Worm (Caenorhabditis elegans) whole organism, young adult: Measurements from ENCODE around the gene K02D10.4.

ENCODE experiments used
- B0035.1 ChIP-seq: sonication (generic microtip); optimal IDR thresholded peaks from 2 replicates; lab custom pipeline; 2016; ENCODE audit warnings: missing genetic modification characterization, mild to moderate bottlenecking, missing compliant biosample characterization, missing genotype, missing genetic modification reagents
- B0261.1 ChIP-seq: sonication (generic microtip); optimal IDR thresholded peaks from 2 replicates; lab custom pipeline; 2016; ENCODE audit warnings: mild to moderate bottlenecking, missing genetic modification characterization, moderate library complexity, missing compliant biosample characterization
- C06A6.2 ChIP-seq: fragments of 200-800 bp; sonication (Bioruptor generic); conservative IDR thresholded peaks from 2 replicates; pipeline ENCODE4 v1.3.6; 2022; ENCODE audit warnings: missing genetic modification characterization, missing compliant biosample characterization
- F10E7.11 ChIP-seq: sonication (generic microtip); optimal IDR thresholded peaks from 2 replicates; lab custom pipeline; 2017; ENCODE audit warnings: mild to moderate bottlenecking, missing genetic modification characterization, moderate library complexity, missing compliant biosample characterization
- F52B5.7 ChIP-seq: sonication (generic microtip); optimal IDR thresholded peaks from 2 replicates; lab custom pipeline; 2016; ENCODE audit warnings: mild to moderate bottlenecking, missing genetic modification characterization, missing compliant biosample characterization
- T26A5.8 ChIP-seq: sonication (generic microtip); optimal IDR thresholded peaks from 2 replicates; lab custom pipeline; 2016; ENCODE audit warnings: missing genetic modification characterization, missing compliant biosample characterization
- Y53F4B.3 ChIP-seq: fragments of 200-800 bp; sonication (Bioruptor generic); IDR thresholded peaks from 2 replicates; pipeline ENCODE4 v1.3.6; 2022; ENCODE audit warnings: missing genetic modification reagents, missing genetic modification characterization, missing compliant biosample characterization
- Y95B8A.8 ChIP-seq: fragments of 200-800 bp; sonication (Bioruptor generic); IDR thresholded peaks from 2 replicates; pipeline ENCODE4 v1.3.6; 2022; ENCODE audit warnings: missing genetic modification reagents, missing genetic modification characterization, missing compliant biosample characterization
- akir-1 ChIP-seq: fragments of 200-800 bp; sonication (Bioruptor generic); optimal IDR thresholded peaks from 2 replicates; lab custom pipeline; 2018; ENCODE audit warnings: mild to moderate bottlenecking, missing genetic modification characterization, moderate library complexity, missing compliant biosample characterization
- ama-1 ChIP-seq, 3 experiments: fragments of 150-350 bp in 1 of 3; sonication (generic microtip) in 2 of 3; optimal IDR thresholded peaks; 2 replicates each; lab custom pipeline; 2014 to 2018; ENCODE audit warnings: missing biosample characterization in 2 of 3, missing genetic modification characterization in 2 of 3, missing genetic modification reagents in 2 of 3
- aptf-3 ChIP-seq: fragments of 200-800 bp; sonication (Bioruptor generic); IDR thresholded peaks from 2 replicates; pipeline ENCODE4 v1.3.6; 2022; ENCODE audit warnings: missing genetic modification characterization, missing compliant biosample characterization
- attf-6 ChIP-seq: fragments of 200-800 bp; sonication (Bioruptor generic); IDR thresholded peaks from 2 replicates; pipeline ENCODE4 v1.3.6; 2022; ENCODE audit warnings: missing genetic modification reagents, missing genetic modification characterization, missing compliant biosample characterization
- cebp-1 ChIP-seq, 2 experiments: fragments of 200-800 bp in 1 of 2; sonication (Bioruptor generic) in 1 of 2; sonication (generic microtip) in 1 of 2; IDR thresholded peaks in 1 of 2; optimal IDR thresholded peaks in 1 of 2; 2 replicates each; pipeline versions ENCODE4 v1.3.6 to Lab custom; 2017 to 2022; ENCODE audit warnings: missing compliant biosample characterization in 2 of 2, missing genetic modification characterization in 2 of 2, mild to moderate bottlenecking in 1 of 2, missing genetic modification reagents in 1 of 2, moderate library complexity in 1 of 2
- ceh-100 ChIP-seq: fragments of 200-800 bp; sonication (Bioruptor generic); IDR thresholded peaks from 2 replicates; pipeline ENCODE4 v1.3.6; 2022; ENCODE audit warnings: missing genetic modification reagents, missing genetic modification characterization, missing compliant biosample characterization
- ceh-58 ChIP-seq: fragments of 200-800 bp; sonication (Bioruptor generic); IDR thresholded peaks from 2 replicates; pipeline ENCODE4 v1.3.6; 2022; ENCODE audit warnings: missing genetic modification characterization, missing compliant biosample characterization
- chd-7 ChIP-seq: sonication (generic microtip); optimal IDR thresholded peaks from 2 replicates; lab custom pipeline; 2016; ENCODE audit warnings: mild to moderate bottlenecking, missing genetic modification characterization, moderate library complexity, missing compliant biosample characterization
- die-1 ChIP-seq: sonication (generic microtip); optimal IDR thresholded peaks from 2 replicates; lab custom pipeline; 2016; ENCODE audit warnings: missing genotype, mild to moderate bottlenecking, missing genetic modification characterization, missing compliant biosample characterization
- dox-1 ChIP-seq: fragments of 200-800 bp; sonication (Bioruptor generic); IDR thresholded peaks from 2 replicates; pipeline ENCODE4 v1.3.6; 2022; ENCODE audit warnings: missing genetic modification reagents, missing genetic modification characterization, missing compliant biosample characterization
- dpff-1 ChIP-seq: sonication (generic microtip); optimal IDR thresholded peaks from 2 replicates; lab custom pipeline; 2017; ENCODE audit warnings: mild to moderate bottlenecking, missing genetic modification characterization, missing compliant biosample characterization
- egl-18 ChIP-seq: fragments of 200-800 bp; sonication (Bioruptor generic); IDR thresholded peaks from 2 replicates; pipeline ENCODE4 v1.3.6; 2022; ENCODE audit warnings: missing genetic modification reagents, missing genetic modification characterization, missing compliant biosample characterization
- egl-44 ChIP-seq: fragments of 200-800 bp; sonication (Bioruptor generic); IDR thresholded peaks from 2 replicates; pipeline ENCODE4 v1.3.6; 2022; ENCODE audit warnings: missing genetic modification reagents, missing genetic modification characterization, missing compliant biosample characterization
- egrh-3 ChIP-seq: fragments of 200-800 bp; sonication (Bioruptor generic); IDR thresholded peaks from 2 replicates; pipeline ENCODE4 v1.3.6; 2022; ENCODE audit warnings: missing genetic modification reagents, missing genetic modification characterization, missing compliant biosample characterization
- him-1 ChIP-seq: sonication (generic microtip); optimal IDR thresholded peaks from 2 replicates; lab custom pipeline; 2016; ENCODE audit warnings: missing genotype, missing genetic modification reagents, missing genetic modification characterization, missing compliant biosample characterization
- hlh-26 ChIP-seq: fragments of 200-800 bp; sonication (Bioruptor generic); conservative IDR thresholded peaks from 2 replicates; pipeline ENCODE4 v1.3.6; 2022; ENCODE audit warnings: missing genetic modification reagents, missing genetic modification characterization, missing compliant biosample characterization
- hmg-1.2 ChIP-seq: fragments of 200-800 bp; sonication (Bioruptor generic); IDR thresholded peaks from 2 replicates; pipeline ENCODE4 v1.3.6; 2022; ENCODE audit warnings: missing genetic modification reagents, missing genetic modification characterization, missing compliant biosample characterization
- hsf-1 ChIP-seq: fragments of 200-800 bp; sonication (Bioruptor generic); IDR thresholded peaks from 2 replicates; pipeline ENCODE4 v1.3.6; 2022; ENCODE audit warnings: missing genetic modification reagents, missing genetic modification characterization, missing compliant biosample characterization
- let-607 ChIP-seq, 2 experiments: fragments of 200-800 bp in 1 of 2; sonication (Bioruptor generic) in 1 of 2; sonication (generic microtip) in 1 of 2; optimal IDR thresholded peaks; 2 replicates each; lab custom pipeline; 2016 to 2018; ENCODE audit warnings: mild to moderate bottlenecking in 2 of 2, missing compliant biosample characterization in 2 of 2, missing genetic modification characterization in 2 of 2, moderate library complexity in 2 of 2, missing genotype in 1 of 2
- lin-26 ChIP-seq: fragments of 200-800 bp; sonication (Bioruptor generic); IDR thresholded peaks from 2 replicates; pipeline ENCODE4 v1.3.6; 2022; ENCODE audit warnings: missing genetic modification reagents, missing genetic modification characterization, missing compliant biosample characterization
- lin-54 ChIP-seq: fragments of 200-800 bp; sonication (Bioruptor generic); optimal IDR thresholded peaks from 2 replicates; lab custom pipeline; 2018; ENCODE audit warnings: mild to moderate bottlenecking, missing genetic modification characterization, missing compliant biosample characterization
- lir-1 ChIP-seq: fragments of 200-800 bp; sonication (Bioruptor generic); conservative IDR thresholded peaks from 2 replicates; pipeline ENCODE4 v1.3.6; 2022; ENCODE audit warnings: missing genetic modification reagents, missing genetic modification characterization, missing compliant biosample characterization
- madf-10 ChIP-seq: sonication (generic microtip); optimal IDR thresholded peaks from 2 replicates; lab custom pipeline; 2016; ENCODE audit warnings: mild to moderate bottlenecking, missing genetic modification characterization, missing compliant biosample characterization
- mes-4 ChIP-seq: sonication (generic microtip); optimal IDR thresholded peaks from 2 replicates; lab custom pipeline; 2016; ENCODE audit warnings: missing genotype, missing genetic modification characterization, missing compliant biosample characterization
- nfyb-1 ChIP-seq: fragments of 200-800 bp; sonication (Bioruptor generic); IDR thresholded peaks from 2 replicates; pipeline ENCODE4 v1.3.6; 2022; ENCODE audit warnings: missing genetic modification reagents, missing genetic modification characterization, missing compliant biosample characterization
- nhr-179 ChIP-seq: sonication (generic microtip); optimal IDR thresholded peaks from 2 replicates; lab custom pipeline; 2016; ENCODE audit warnings: mild to moderate bottlenecking, missing genetic modification characterization, missing compliant biosample characterization
- nhr-80 ChIP-seq: sonication (generic microtip); optimal IDR thresholded peaks from 2 replicates; lab custom pipeline; 2016; ENCODE audit warnings: missing genetic modification characterization, missing compliant biosample characterization
- rcor-1 ChIP-seq: fragments of 200-800 bp; sonication (Bioruptor generic); IDR thresholded peaks from 2 replicates; pipeline ENCODE4 v1.3.6; 2022; ENCODE audit warnings: missing genetic modification reagents, missing genetic modification characterization, missing compliant biosample characterization
- repo-1 ChIP-seq: sonication (generic microtip); optimal IDR thresholded peaks from 2 replicates; lab custom pipeline; 2017; ENCODE audit warnings: mild to moderate bottlenecking, missing genetic modification characterization, missing compliant biosample characterization
- sdz-38 ChIP-seq: sonication (generic microtip); optimal IDR thresholded peaks from 2 replicates; lab custom pipeline; 2016; ENCODE audit warnings: missing genotype, missing genetic modification characterization, missing compliant biosample characterization
- somi-1 ChIP-seq: fragments of 200-800 bp; sonication (Bioruptor generic); optimal IDR thresholded peaks from 2 replicates; lab custom pipeline; 2018; ENCODE audit warnings: mild to moderate bottlenecking, missing genetic modification characterization, missing compliant biosample characterization
- tbx-9 ChIP-seq: sonication (generic microtip); optimal IDR thresholded peaks from 2 replicates; lab custom pipeline; 2016; ENCODE audit warnings: borderline replicate concordance, missing genetic modification characterization, inconsistent platforms, missing compliant biosample characterization
- zfh-2 ChIP-seq: fragments of 200-800 bp; sonication (Bioruptor generic); conservative IDR thresholded peaks from 2 replicates; pipeline ENCODE4 v1.3.6; 2022; ENCODE audit warnings: missing genetic modification reagents, missing genetic modification characterization, missing compliant biosample characterization
- ztf-22 ChIP-seq: fragments of 200-800 bp; sonication (Bioruptor generic); optimal IDR thresholded peaks from 2 replicates; lab custom pipeline; 2018; ENCODE audit warnings: mild to moderate bottlenecking, missing genetic modification characterization, moderate library complexity, missing compliant biosample characterization
- ztf-26 ChIP-seq: sonication (generic microtip); optimal IDR thresholded peaks from 2 replicates; lab custom pipeline; 2017; ENCODE audit warnings: missing genetic modification characterization, missing compliant biosample characterization
- ztf-6 ChIP-seq: fragments of 200-800 bp; sonication (Bioruptor generic); IDR thresholded peaks from 2 replicates; pipeline ENCODE4 v1.3.6; 2022; ENCODE audit warnings: missing genetic modification reagents, missing genetic modification characterization, missing compliant biosample characterization

Gene K02D10.4

DNA sequence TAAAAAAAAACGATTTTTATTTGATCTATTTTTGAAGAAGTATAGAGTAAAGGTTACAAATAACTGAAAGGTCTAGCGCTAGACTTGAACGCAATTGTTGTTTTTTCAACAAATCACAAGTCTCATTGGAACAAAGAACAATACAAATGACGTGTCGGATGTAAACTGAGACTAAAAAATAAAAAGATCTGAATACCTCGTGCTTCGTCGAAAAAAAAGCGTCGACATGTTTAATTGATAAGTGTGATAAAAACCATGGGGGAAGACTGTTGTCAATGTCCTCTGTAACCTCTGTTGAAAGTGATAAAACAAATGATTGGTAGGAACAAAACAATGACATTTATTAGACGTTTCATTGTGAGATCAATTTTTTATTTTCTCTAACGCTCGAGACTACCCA lies 2.9 kb upstream of the K02D10.4 start (continued):
- TF ChIP-seq dox-1 (GFP tag; lab: Robert Waterston, UW) (no peak), rcor-1 (GFP tag; lab: Robert Waterston, UW) (no peak), hlh-26 (GFP tag; lab: Robert Waterston, UW) (no peak), T26A5.8 (tag; lab: Kevin White, UChicago) (no peak), ceh-58 (GFP tag; lab: Robert Waterston, UW) (no peak), ceh-100 (GFP tag; lab: Robert Waterston, UW) (no peak), mes-4 (tag; lab: Kevin White, UChicago) (no peak), ztf-22 (peak; percentile 30), Y53F4B.3 (GFP tag; lab: Robert Waterston, UW) (no peak), lin-54 (GFP tag; lab: Kevin White, UChicago) (no peak), dpff-1 (tag; lab: Kevin White, UChicago) (no peak), nhr-80 (peak; percentile 90), lir-1 (GFP tag; lab: Robert Waterston, UW) (no peak), cebp-1 (GFP tag; IDR thresholded peaks at IDR 0.05; lab: Robert Waterston, UW) (0 out of 2 replicates have a peak, but pooled peaks have one; percentile 35), cebp-1 (tag; optimal IDR thresholded peaks at IDR 0.05; lab: Kevin White, UChicago) (peak; percentile 44), somi-1 (peak; percentile 65), nfyb-1 (GFP tag; lab: Robert Waterston, UW) (peak; percentile 23; the same call in 1 of the 2 replicates), Y95B8A.8 (no peak), nhr-179 (tag; lab: Kevin White, UChicago) (no peak), lin-26 (no peak), ztf-26 (tag; lab: Kevin White, UChicago) (peak; percentile 75), hmg-1.2 (GFP tag; lab: Robert Waterston, UW) (no peak), repo-1 (no peak), hsf-1 (no peak)
- TF ChIP-seq, all 124 proteins: peak for 14

DNA sequence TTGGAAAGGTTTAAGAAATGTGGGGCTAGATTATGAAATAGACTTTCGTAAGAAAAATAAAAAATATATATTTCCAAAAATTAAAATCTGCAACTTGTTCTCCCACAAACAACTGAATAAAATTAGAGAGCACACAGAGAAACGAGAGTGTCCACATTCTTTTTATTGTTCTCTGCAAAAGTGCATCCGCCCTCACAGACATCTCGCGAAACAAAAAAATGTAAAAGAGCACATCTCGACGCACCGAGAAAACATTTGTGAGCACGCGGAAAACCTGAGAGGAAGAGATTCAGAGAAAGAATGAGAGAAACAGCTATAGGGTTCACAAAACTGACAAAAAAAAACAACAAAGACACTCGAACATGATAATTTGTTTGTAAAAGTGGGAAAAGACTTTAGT lies 2.3 kb upstream of the K02D10.4 start:
- TF ChIP-seq cebp-1 (GFP tag; IDR thresholded peaks at IDR 0.05; lab: Robert Waterston, UW): no peak
- peak; percentile 68 for TF ChIP-seq cebp-1 (tag; optimal IDR thresholded peaks at IDR 0.05; lab: Kevin White, UChicago)
- no peak for TF ChIP-seq attf-6

DNA sequence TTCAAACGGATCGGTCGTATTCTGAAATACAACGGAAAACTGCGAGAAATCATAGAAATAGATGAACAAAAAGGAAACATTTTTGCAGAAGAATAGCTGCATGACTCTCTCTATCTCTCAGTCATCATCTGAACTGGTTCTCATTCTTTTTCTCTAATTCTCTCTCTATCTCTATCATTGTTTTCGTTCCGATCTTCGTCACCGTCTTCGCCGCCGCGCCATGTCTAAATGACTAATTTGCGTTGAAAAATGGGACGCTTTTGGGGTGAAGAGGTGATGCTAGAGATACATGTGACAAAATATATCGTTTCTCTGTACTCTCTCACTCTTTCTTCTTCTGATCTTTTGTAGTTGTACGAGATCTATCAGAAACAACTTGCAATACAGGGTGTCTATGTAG lies 661 bp upstream of the K02D10.4 start:
- TF ChIP-seq zfh-2 (GFP tag; lab: Robert Waterston, UW) (no peak), rcor-1 (GFP tag; lab: Robert Waterston, UW) (no peak), nhr-179 (tag; lab: Kevin White, UChicago) (no peak), ztf-26 (tag; lab: Kevin White, UChicago) (peak; percentile 60), akir-1 (GFP tag; lab: Kevin White, UChicago) (no peak), somi-1 (peak; percentile 60), C06A6.2 (GFP tag; lab: Robert Waterston, UW) (no peak), repo-1 (no peak), tbx-9 (tag; lab: Kevin White, UChicago) (no peak), die-1 (no peak), B0035.1 (tag; lab: Kevin White, UChicago) (no peak), chd-7 (tag; lab: Kevin White, UChicago) (peak; percentile 16), him-1 (tag; lab: Kevin White, UChicago) (no peak), let-607 (tag; optimal IDR thresholded peaks at IDR 0.05; lab: Kevin White, UChicago) (no peak), aptf-3 (GFP tag; lab: Robert Waterston, UW) (no peak), ama-1 (optimal IDR thresholded peaks at IDR 0.05; lab: Kevin White, UChicago) (no peak), ama-1 (GFP tag; optimal IDR thresholded peaks at IDR 0.05; lab: Kevin White, UChicago) (no peak), hlh-26 (GFP tag; lab: Robert Waterston, UW) (no peak), F10E7.11 (no peak), egl-44 (GFP tag; lab: Robert Waterston, UW) (no peak), ztf-6 (no peak), egrh-3 (GFP tag; lab: Robert Waterston, UW) (no peak), egl-18 (GFP tag; lab: Robert Waterston, UW) (no peak), dpff-1 (tag; lab: Kevin White, UChicago) (no peak), lin-26 (no peak), sdz-38 (tag; lab: Kevin White, UChicago) (no peak), mes-4 (tag; lab: Kevin White, UChicago) (no peak), madf-10 (tag; lab: Kevin White, UChicago) (no peak), F52B5.7 (tag; lab: Kevin White, UChicago) (no peak), cebp-1 (GFP tag; IDR thresholded peaks at IDR 0.05; lab: Robert Waterston, UW) (no peak), cebp-1 (tag; optimal IDR thresholded peaks at IDR 0.05; lab: Kevin White, UChicago) (peak; percentile 27), B0261.1 (no peak)
